Worm (Caenorhabditis elegans) whole organism, early embryonic: ENCODE data around the gene Y49F6B.12.

ENCODE experiments used
- ama-1 ChIP-seq: fragments of 150-350 bp; optimal IDR thresholded peaks from 2 replicates; lab custom pipeline; 2014
- sea-1 ChIP-seq: fragments of 200-800 bp; sonication (Bioruptor generic); conservative IDR thresholded peaks from 2 replicates; pipeline ENCODE4 v1.3.6; 2022; ENCODE audit warnings: missing genetic modification characterization, missing compliant biosample characterization

DNA sequence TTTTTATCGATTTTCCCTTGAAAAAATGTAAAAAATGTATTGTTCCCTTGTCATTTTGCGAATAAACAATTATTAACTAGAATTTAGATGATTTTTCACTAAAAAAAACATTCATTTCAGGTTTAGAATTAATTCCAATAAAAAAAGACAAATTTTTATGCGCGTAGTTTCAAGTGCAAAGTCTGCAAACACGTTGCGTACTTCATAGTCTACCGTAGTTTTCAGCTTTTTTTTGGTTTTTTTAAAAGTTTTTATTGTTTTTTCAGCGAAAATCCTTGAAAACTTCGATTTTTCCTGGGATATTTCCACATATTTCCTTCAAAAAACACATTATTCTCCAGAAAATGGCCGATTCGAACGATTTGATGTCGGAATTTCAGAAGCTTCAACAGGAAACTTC is 18.7 kb downstream of the Y49F6B.12 start, which contains the start of gene C16C8.11:
- TF ChIP-seq ama-1 (no peak), sea-1 (GFP tag; lab: Robert Waterston, UW) (no peak)
